Comparison of ENCODE assay signal across 3 fruit fly cellular contexts in genomic region chr3L:10816703-10817531, dm6.
TF ChIP-seq lines count a peak whose summit lies in the region.

No protein-coding gene starts in this region.

- no peak for TF ChIP-seq CTCF in whole organism, embryonic (GFP tag; optimal IDR thresholded peaks at IDR 0.05; lab: Kevin White, UChicago)

TF ChIP-seq in whole organism, embryonic, 481 proteins besides CTCF, POLR2A, EP300 and RAD21 (continues in another document):
- TF ChIP-seq Ptx1 (GFP tag; IDR thresholded peaks at IDR 0.05; lab: Robert Waterston, UW): 0 out of 2 replicates have a peak, but pooled peaks have one; percentile 17
- TF ChIP-seq jigr1 (GFP tag; IDR thresholded peaks at IDR 0.05; lab: Robert Waterston, UW): no peak
- TF ChIP-seq CG9727 (GFP tag; optimal IDR thresholded peaks at IDR 0.05; lab: Kevin White, UChicago): peak; percentile 14
- 0 out of 2 replicates have a peak, but pooled peaks have one; percentile 11 for TF ChIP-seq Rfx (GFP tag; IDR thresholded peaks at IDR 0.05; lab: Robert Waterston, UW)
- TF ChIP-seq Dip2 (GFP tag; IDR thresholded peaks at IDR 0.05; lab: Robert Waterston, UW): no peak
- TF ChIP-seq CG13296 (GFP tag; optimal IDR thresholded peaks at IDR 0.05; lab: Kevin White, UChicago): no peak
- no peak for TF ChIP-seq wor (GFP tag; IDR thresholded peaks at IDR 0.05; lab: Robert Waterston, UW)
- peak; percentile 35 for TF ChIP-seq D19A (tag; optimal IDR thresholded peaks at IDR 0.05; lab: Kevin White, UChicago)
- TF ChIP-seq CG12659 (GFP tag; optimal IDR thresholded peaks at IDR 0.05; lab: Kevin White, UChicago): peak; percentile 4
- TF ChIP-seq CG1832 (GFP tag; optimal IDR thresholded peaks at IDR 0.05; lab: Kevin White, UChicago): no peak
- TF ChIP-seq grau (tag; optimal IDR thresholded peaks at IDR 0.05; lab: Kevin White, UChicago): peak; percentile 43
- peak; percentile 7 for TF ChIP-seq CG12391 (tag; optimal IDR thresholded peaks at IDR 0.05; lab: Kevin White, UChicago)
- no peak for TF ChIP-seq CG7963 (GFP tag; IDR thresholded peaks at IDR 0.05; lab: Robert Waterston, UW; ENCODE audit: partially characterized antibody)
- peak; percentile 50 for TF ChIP-seq gem (tag; optimal IDR thresholded peaks at IDR 0.05; lab: Kevin White, UChicago)
- peak; percentile 33 for TF ChIP-seq sd (tag; optimal IDR thresholded peaks at IDR 0.05; lab: Kevin White, UChicago)
- peak; percentile 19 for TF ChIP-seq CG17359 (tag; optimal IDR thresholded peaks at IDR 0.05; lab: Kevin White, UChicago)
- TF ChIP-seq Oli (tag; optimal IDR thresholded peaks at IDR 0.05; lab: Kevin White, UChicago): peak; percentile 10
- peak; percentile 55 for TF ChIP-seq CG7556 (GFP tag; optimal IDR thresholded peaks at IDR 0.05; lab: Kevin White, UChicago)
- 0 out of 3 replicates have a peak, but pooled peaks have one; percentile 25 for TF ChIP-seq ci (GFP tag; IDR thresholded peaks at IDR 0.05; lab: Robert Waterston, UW)
- TF ChIP-seq CG10147 (GFP tag; optimal IDR thresholded peaks at IDR 0.05; lab: Kevin White, UChicago): no peak
- TF ChIP-seq CG18262 (tag; optimal IDR thresholded peaks at IDR 0.05; lab: Kevin White, UChicago): peak; percentile 29
- peak; percentile 23 for TF ChIP-seq PHDP (tag; optimal IDR thresholded peaks at IDR 0.05; lab: Kevin White, UChicago)
- TF ChIP-seq CG10959 (GFP tag; IDR thresholded peaks at IDR 0.05; lab: Robert Waterston, UW): no peak
- TF ChIP-seq ewg (GFP tag; optimal IDR thresholded peaks at IDR 0.05; lab: Kevin White, UChicago): peak; percentile 5
- peak; percentile 35 for TF ChIP-seq CG9437 (GFP tag; optimal IDR thresholded peaks at IDR 0.05; lab: Kevin White, UChicago)
- no peak for TF ChIP-seq Hr78 (GFP tag; optimal IDR thresholded peaks at IDR 0.05; lab: Kevin White, UChicago)
- TF ChIP-seq CG5180 (GFP tag; optimal IDR thresholded peaks at IDR 0.05; lab: Kevin White, UChicago): peak; percentile 80
- 0 out of 2 replicates have a peak, but pooled peaks have one; percentile 8 for TF ChIP-seq CG32532 (GFP tag; IDR thresholded peaks at IDR 0.05; lab: Robert Waterston, UW)
- TF ChIP-seq CG7839 (tag; optimal IDR thresholded peaks at IDR 0.05; lab: Kevin White, UChicago): peak; percentile 47
- no peak for TF ChIP-seq Lhr (GFP tag; optimal IDR thresholded peaks at IDR 0.05; lab: Kevin White, UChicago)

TF ChIP-seq in whole organism, prepupa, 60 proteins besides CTCF, POLR2A, EP300 and RAD21:
- peak; percentile 20 for TF ChIP-seq CG7368 (GFP tag; optimal IDR thresholded peaks at IDR 0.05; lab: Kevin White, UChicago)
- TF ChIP-seq Hr38 (GFP tag; optimal IDR thresholded peaks at IDR 0.05; lab: Kevin White, UChicago): no peak
- TF ChIP-seq svp (GFP tag; lab: Kevin White, UChicago): peak; percentile 33
- 0 out of 3 replicates have a peak, but pooled peaks have one; percentile 10 for TF ChIP-seq eg (GFP tag; IDR thresholded peaks at IDR 0.05; lab: Robert Waterston, UW)
TF ChIP-seq in whole organism, prepupa: peak in this region for 3.

TF ChIP-seq in whole organism, pupa, 21 proteins besides CTCF, POLR2A, EP300 and RAD21:
- TF ChIP-seq EcR (GFP tag; optimal IDR thresholded peaks at IDR 0.05; lab: Kevin White, UChicago): no peak
- TF ChIP-seq CG4496 (GFP tag; IDR thresholded peaks at IDR 0.05; lab: Robert Waterston, UW): peak; percentile 20; the same call in 1 of the 3 replicates
TF ChIP-seq in whole organism, pupa: peak in this region for 1.

Comparison
In these comparisons a context has a peak if more than half of its experiments do, and no peak if none do; other contexts are left out.
1. Of the 7 proteins assayed by ChIP-seq in both whole organism, embryonic and whole organism, prepupa: peak only in whole organism, embryonic: Sox102F; only in whole organism, prepupa: none; in both: none; in neither: 6.